Worm (Caenorhabditis elegans): ENCODE measurements around the gene fbxa-6.

The fbxa-6 gene

ce11 chrIII:2919-3371 is at the start of gene fbxa-6, which contains the start of the genes cTel54X.2 and npr-30:
TSS of gene fbxa-6 (minus strand) at chrIII:3097.
TSS of gene cTel54X.2 (plus strand) at chrIII:3278.
TSS of gene npr-30 (plus strand) at chrIII:3321.
- TF ChIP-seq unc-62 (GFP tag; optimal IDR thresholded peaks at IDR 0.05): no peak

DNA sequence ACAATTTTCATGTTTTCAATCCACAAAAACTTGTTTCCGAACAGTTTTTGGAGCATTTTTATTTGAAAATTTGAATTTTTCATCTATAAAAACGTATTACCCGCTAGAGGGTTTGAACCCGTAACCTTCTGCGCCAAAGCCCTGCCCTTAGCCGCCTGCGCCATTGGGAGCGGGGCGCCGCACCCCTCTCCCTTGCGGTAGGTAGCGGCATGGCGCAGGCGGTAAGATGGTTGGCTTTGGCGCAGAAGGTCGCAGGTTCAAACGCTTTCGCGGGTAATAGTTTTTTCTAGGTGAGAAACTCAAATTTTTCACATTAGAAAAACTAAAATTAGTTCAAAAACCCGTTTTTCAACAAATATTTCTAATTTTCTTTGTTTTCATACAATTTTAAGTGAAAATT is 48.7 kb upstream of the fbxa-6 start:
- no peak for TF ChIP-seq unc-62 (GFP tag; optimal IDR thresholded peaks at IDR 0.05)

ce11 chrIII:50418-50817 is 47.5 kb upstream of the fbxa-6 start:
- TF ChIP-seq unc-62 (GFP tag; optimal IDR thresholded peaks at IDR 0.05): no peak

DNA sequence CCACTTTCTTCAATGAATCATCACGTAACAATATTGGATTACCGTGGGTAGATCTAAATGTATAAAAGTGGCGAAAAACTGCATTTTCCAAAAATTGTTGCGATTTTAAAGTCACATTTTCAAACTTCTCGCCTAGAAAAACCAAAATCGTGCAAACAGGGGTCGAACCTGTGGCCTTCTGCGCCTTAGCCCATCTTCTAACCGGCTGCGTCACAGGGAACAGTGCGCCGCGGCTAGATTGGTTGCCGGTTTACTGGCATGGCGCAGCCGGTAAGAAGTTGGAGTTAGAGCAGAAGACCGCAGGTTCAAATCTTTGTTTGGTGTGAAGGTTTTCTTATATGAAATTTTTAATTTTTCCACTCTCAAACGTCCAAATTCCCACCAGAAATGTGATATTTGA is 46.2 kb upstream of the fbxa-6 start:
- no peak for TF ChIP-seq unc-62 (GFP tag; optimal IDR thresholded peaks at IDR 0.05)

DNA sequence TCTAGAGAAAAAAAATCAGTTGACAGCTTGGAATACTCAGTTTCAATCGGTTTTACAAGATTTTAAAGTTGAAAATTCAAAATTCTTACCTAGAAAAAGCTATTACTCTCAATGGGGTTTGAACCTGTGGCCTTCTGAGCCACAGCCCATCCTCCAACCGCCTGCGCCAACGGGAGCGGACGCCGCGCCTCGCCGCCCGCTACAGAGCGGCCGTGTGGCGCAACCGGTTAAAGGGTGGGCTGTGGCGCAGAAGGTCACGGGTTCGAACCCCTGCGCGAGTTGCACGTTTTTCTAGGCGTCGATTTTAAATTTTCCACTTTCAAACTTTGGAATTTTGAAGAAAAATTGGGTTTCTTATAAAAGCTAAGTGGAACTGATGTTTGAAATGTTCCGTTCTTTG is 45.4 kb upstream of the fbxa-6 start:
- TF ChIP-seq unc-62 (GFP tag; optimal IDR thresholded peaks at IDR 0.05): no peak

ce11 chrIII:42725-43124 is 39.8 kb upstream of the fbxa-6 start:
- TF ChIP-seq unc-62 (GFP tag; optimal IDR thresholded peaks at IDR 0.05): no peak

- TF ChIP-seq unc-62 (GFP tag; optimal IDR thresholded peaks at IDR 0.05): no peak
Measured at ce11 chrIII:41484-41883, 38.6 kb upstream of the fbxa-6 start.

- no peak for TF ChIP-seq unc-62 (GFP tag; optimal IDR thresholded peaks at IDR 0.05)
Measured at ce11 chrIII:40580-41113, 37.8 kb upstream of the fbxa-6 start, which contains the start of gene col-88. TSS of gene col-88 (plus strand) at chrIII:41063.

DNA sequence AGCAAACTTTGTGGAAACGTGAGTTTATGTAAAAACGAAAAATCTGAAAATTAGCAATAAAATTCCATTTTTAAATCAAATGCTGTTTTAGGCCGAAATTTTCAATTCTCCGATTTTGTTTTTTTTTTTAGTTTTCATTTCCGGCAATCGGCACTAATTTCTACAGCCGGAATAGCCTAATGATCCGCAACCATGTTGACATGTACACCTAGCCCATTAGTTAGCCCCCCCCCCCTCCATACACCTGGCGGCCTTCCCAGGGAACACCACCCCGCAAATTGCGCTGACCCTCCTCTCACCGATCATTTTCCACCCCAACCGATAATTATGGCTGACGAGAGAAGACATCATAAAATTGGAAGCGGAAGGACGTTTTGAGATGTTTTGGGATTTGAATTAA is 36.6 kb upstream of the fbxa-6 start:
- no peak for TF ChIP-seq unc-62 (GFP tag; optimal IDR thresholded peaks at IDR 0.05)

- no peak for TF ChIP-seq unc-62 (GFP tag; optimal IDR thresholded peaks at IDR 0.05)
Measured at ce11 chrIII:38117-38516, 35.2 kb upstream of the fbxa-6 start, which contains the start of gene clp-10. TSS of gene clp-10 (minus strand) at chrIII:38217.

DNA sequence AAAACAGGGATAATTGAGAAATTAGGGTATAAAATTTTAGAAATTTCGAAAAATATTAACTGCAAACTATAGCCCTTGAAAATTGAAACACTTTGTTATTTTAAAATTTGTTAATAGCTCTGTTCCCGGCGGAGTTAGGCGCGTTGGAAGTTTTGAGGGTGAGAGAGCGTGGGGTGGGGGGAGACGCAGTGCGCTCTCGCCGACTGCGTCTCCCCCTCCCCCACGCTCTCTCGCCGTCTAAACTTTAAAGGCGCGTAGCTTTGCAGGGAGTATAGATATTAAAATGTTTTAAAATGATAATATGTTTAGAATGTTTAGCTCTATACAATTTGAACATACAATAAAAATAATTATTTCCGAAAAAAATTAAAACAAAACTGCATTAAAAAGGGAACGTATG is 30.4 kb upstream of the fbxa-6 start:
- TF ChIP-seq unc-62 (GFP tag; optimal IDR thresholded peaks at IDR 0.05): no peak

DNA sequence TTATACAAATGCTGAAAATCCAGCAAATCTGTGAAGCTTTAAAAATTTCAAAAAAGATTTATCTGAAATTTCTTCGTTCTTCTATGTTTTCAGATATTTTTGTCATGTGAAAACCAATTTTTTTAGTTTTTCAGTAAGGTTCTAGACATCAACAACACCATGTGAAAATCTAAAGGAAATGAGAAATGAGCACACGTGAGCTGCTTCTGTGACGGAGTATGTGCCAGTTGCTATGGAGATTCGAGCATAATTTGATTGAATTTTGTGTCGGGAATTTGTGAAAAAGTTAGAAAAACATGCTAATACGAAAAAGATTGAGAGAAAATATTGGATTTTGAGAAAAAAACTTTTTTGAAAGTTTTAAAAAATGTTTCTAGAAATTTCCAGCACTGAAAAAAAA is 28.7 kb upstream of the fbxa-6 start:
- no peak for TF ChIP-seq unc-62 (GFP tag; optimal IDR thresholded peaks at IDR 0.05)

DNA sequence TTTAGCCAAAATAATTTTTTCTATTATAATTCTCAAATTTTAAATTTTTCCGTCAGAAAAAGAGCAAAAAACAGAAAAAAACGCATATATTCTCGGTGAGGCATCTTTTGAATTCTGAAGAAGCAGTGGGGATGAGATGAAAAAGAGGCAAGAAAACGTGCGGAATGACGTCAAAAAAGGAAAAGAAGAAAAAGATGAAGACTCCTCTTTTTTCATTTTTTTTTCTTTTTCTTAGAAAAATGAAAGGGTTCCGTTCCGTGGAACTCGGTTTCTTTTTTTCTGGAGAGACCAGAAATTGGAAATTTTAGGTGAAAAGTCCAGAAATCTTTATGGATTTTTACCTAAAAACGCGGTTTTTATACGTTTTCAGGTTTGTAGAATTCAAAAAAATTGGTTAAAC is 27.5 kb upstream of the fbxa-6 start:
- no peak for TF ChIP-seq unc-62 (GFP tag; optimal IDR thresholded peaks at IDR 0.05)

ce11 chrIII:29626-30025 is 26.7 kb upstream of the fbxa-6 start:
- TF ChIP-seq unc-62 (GFP tag; optimal IDR thresholded peaks at IDR 0.05): no peak

DNA sequence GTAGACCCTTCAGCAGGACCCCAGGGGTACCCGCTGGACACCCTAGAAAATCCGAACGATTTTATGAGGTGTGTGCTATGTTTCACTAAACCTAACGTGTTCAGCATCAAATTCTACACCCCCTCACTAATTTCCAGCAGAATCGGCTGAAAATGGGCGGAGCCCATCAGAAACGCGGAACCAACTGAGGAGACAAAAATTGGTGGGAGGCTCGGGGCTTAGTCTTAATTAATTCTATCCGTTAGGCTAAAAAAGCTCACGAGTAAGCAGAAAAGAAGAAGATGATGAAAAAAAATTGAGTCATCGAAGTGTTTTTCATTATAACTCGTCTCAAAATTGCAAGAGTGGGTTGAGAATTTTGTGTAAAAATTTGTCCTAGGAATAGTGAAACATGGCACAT is 25.9 kb upstream of the fbxa-6 start:
- no peak for TF ChIP-seq unc-62 (GFP tag; optimal IDR thresholded peaks at IDR 0.05)

DNA sequence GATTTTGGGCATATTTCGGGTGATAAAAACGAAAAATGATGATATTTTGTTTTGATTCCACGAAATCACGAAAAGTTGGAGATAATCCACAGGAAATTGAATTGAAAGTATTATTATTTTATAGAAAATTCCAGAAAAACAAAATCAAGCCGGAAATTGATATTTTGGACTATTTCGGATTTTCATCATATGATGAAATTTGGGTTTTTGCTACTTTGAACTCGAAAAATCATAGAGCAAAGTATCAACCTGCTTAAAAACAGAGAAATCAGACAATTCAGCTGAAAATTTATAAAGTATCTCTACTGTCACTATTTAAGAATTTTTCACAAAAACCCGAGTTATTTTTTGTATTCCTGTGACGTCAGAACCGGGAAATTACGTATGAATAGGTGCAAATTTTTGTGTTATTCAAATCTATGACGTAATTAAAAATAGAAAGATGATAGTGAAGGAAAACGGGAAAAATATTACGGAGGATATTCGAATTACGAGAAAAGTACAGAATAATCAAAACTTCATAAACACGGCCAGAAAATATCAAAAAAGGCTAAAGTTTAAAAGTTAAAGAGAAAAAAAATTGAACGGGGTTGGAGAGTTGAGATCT is 24.5 kb upstream of the fbxa-6 start:
- TF ChIP-seq unc-62 (GFP tag; optimal IDR thresholded peaks at IDR 0.05): no peak

- TF ChIP-seq unc-62 (GFP tag; optimal IDR thresholded peaks at IDR 0.05): no peak
Measured at ce11 chrIII:25582-25996, 22.7 kb upstream of the fbxa-6 start.

DNA sequence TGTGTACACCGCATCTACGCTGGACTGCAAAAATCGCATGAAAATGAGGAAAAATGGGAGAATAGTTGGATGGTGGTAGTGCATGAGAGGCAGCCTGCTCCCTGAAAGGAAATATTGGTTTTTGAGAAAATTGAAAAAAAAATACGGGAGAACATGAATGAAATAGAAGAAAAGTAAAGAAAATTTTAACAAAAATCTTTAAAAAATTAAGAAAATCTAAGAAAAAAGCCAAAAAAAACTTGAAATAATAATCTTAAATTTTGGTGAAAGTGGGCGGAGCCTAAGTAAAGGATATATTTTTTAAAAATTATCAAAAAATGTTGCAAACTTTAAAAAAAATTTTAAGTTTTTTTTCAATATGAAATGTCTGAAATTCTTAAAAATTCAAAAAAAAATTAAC is 21.0 kb upstream of the fbxa-6 start, which contains the start of gene H10E21.5:
TSS of gene H10E21.5 (minus strand) at position 101 of the 400 bp plus-strand sequence.
- no peak for TF ChIP-seq unc-62 (GFP tag; optimal IDR thresholded peaks at IDR 0.05)
